Fruit fly (Drosophila melanogaster): Measurements from ENCODE around the gene CG9515.
A peak's percentile ranks its signal among the peaks of the same experiment; 100 is the strongest.

Gene CG9515

dm6 chr2L:8958046-8958497 lies 15.0 kb upstream of the CG9515 start (continued):
- TF ChIP-seq CG8281 (tag; optimal IDR thresholded peaks at IDR 0.05), result peak; percentile 66
- TF ChIP-seq CG16813 (GFP tag; IDR thresholded peaks at IDR 0.05; ENCODE audit: partially characterized antibody), result no peak
- peak; percentile 74 for TF ChIP-seq en (GFP tag; optimal IDR thresholded peaks at IDR 0.05)
- TF ChIP-seq Sin3A (optimal IDR thresholded peaks at IDR 0.05), result no peak
- peak; percentile 23 for TF ChIP-seq CG17186 (GFP tag; optimal IDR thresholded peaks at IDR 0.05)
- TF ChIP-seq Bdp1 (GFP tag; optimal IDR thresholded peaks at IDR 0.05), result peak; percentile 79
- TF ChIP-seq YL-1 (GFP tag; optimal IDR thresholded peaks at IDR 0.05), result peak; percentile 58
- peak; percentile 60 for TF ChIP-seq CG10431 (GFP tag; optimal IDR thresholded peaks at IDR 0.05)
- peak; percentile 87 for TF ChIP-seq gt (GFP tag; IDR thresholded peaks at IDR 0.05)
- peak; percentile 90 for TF ChIP-seq NC2β (GFP tag; optimal IDR thresholded peaks at IDR 0.05)
- peak; percentile 80 for TF ChIP-seq eyg (GFP tag; optimal IDR thresholded peaks at IDR 0.05)
- TF ChIP-seq CG15479 (GFP tag; optimal IDR thresholded peaks at IDR 0.05), result peak; percentile 3
- peak; percentile 98 for TF ChIP-seq Awh (GFP tag; IDR thresholded peaks at IDR 0.05)
- TF ChIP-seq CG4820 (GFP tag; optimal IDR thresholded peaks at IDR 0.05), result peak; percentile 88
- TF ChIP-seq chif (GFP tag; optimal IDR thresholded peaks at IDR 0.05), result peak; percentile 90 to 94
- peak; percentile 96 for TF ChIP-seq CG30403 (GFP tag; optimal IDR thresholded peaks at IDR 0.05)
- peak; percentile 88 for TF ChIP-seq Sox100B (GFP tag; optimal IDR thresholded peaks at IDR 0.05)
- peak; percentile 61 for TF ChIP-seq kah (GFP tag; optimal IDR thresholded peaks at IDR 0.05)
- TF ChIP-seq MTF-1 (GFP tag; optimal IDR thresholded peaks at IDR 0.05; ENCODE audit: borderline replicate concordance), result peak; percentile 80
- TF ChIP-seq Sry-β (GFP tag; optimal IDR thresholded peaks at IDR 0.05), result peak; percentile 53
- peak; percentile 83 for TF ChIP-seq stwl (tag; optimal IDR thresholded peaks at IDR 0.05)
- TF ChIP-seq Abd-B (GFP tag; optimal IDR thresholded peaks at IDR 0.05), result peak; percentile 86
- peak; percentile 80 for TF ChIP-seq cwo (GFP tag; optimal IDR thresholded peaks at IDR 0.05)
- peak; percentile 83 for TF ChIP-seq scrt (GFP tag; optimal IDR thresholded peaks at IDR 0.05)
- TF ChIP-seq tup (GFP tag; optimal IDR thresholded peaks at IDR 0.05), result peak; percentile 76
- peak; percentile 92 for TF ChIP-seq ATbp (GFP tag; optimal IDR thresholded peaks at IDR 0.05)
- peak; percentile 95 for TF ChIP-seq Dek (tag; optimal IDR thresholded peaks at IDR 0.05)
- TF ChIP-seq bab2 (GFP tag; optimal IDR thresholded peaks at IDR 0.05), result peak; percentile 91
- TF ChIP-seq phol (tag; optimal IDR thresholded peaks at IDR 0.05), result peak; percentile 93
- peak; percentile 83 for TF ChIP-seq CG10321 (GFP tag; IDR thresholded peaks at IDR 0.05)
- TF ChIP-seq ERR (GFP tag; optimal IDR thresholded peaks at IDR 0.05), result peak; percentile 79
- peak; percentile 95 for TF ChIP-seq wor (GFP tag; IDR thresholded peaks at IDR 0.05)
- TF ChIP-seq CG10565 (GFP tag; optimal IDR thresholded peaks at IDR 0.05), result peak; percentile 34
- TF ChIP-seq CG3065 (GFP tag; optimal IDR thresholded peaks at IDR 0.05), result peak; percentile 85
- TF ChIP-seq esg (GFP tag; conservative IDR thresholded peaks at IDR 0.05), result peak; percentile 97
- TF ChIP-seq CG14050 (GFP tag; IDR thresholded peaks at IDR 0.05), result peak; percentile 97
- peak; percentile 67 for TF ChIP-seq CG10543 (GFP tag; optimal IDR thresholded peaks at IDR 0.05)
- no peak for TF ChIP-seq prd (optimal IDR thresholded peaks at IDR 0.05)
- TF ChIP-seq prd (GFP tag; IDR thresholded peaks at IDR 0.05), result peak; percentile 99
- peak; percentile 97 for TF ChIP-seq ara (GFP tag; IDR thresholded peaks at IDR 0.05)
- peak; percentile 98 for TF ChIP-seq zfh1 (GFP tag; IDR thresholded peaks at IDR 0.05)
- peak; percentile 32; the same call in 1 of the 2 replicates for TF ChIP-seq amos (GFP tag; IDR thresholded peaks at IDR 0.05; ENCODE audit: partially characterized antibody)
- TF ChIP-seq CG12104 (GFP tag; optimal IDR thresholded peaks at IDR 0.05), result peak; percentile 83
- peak; percentile 93 for TF ChIP-seq CG7357 (GFP tag; IDR thresholded peaks at IDR 0.05)
- peak; percentile 87 for TF ChIP-seq cato (GFP tag; optimal IDR thresholded peaks at IDR 0.05; ENCODE audit: borderline replicate concordance)
- peak; percentile 90 for TF ChIP-seq CG2202 (tag; optimal IDR thresholded peaks at IDR 0.05)
- peak; percentile 81 for TF ChIP-seq CG7271 (tag; optimal IDR thresholded peaks at IDR 0.05)
- peak; percentile 96 for TF ChIP-seq Ets97D (GFP tag; optimal IDR thresholded peaks at IDR 0.05)
- TF ChIP-seq CG3726 (GFP tag; IDR thresholded peaks at IDR 0.05), result peak; percentile 96
- TF ChIP-seq eve (GFP tag; optimal IDR thresholded peaks at IDR 0.05), result peak in 1 of 2 experiments; percentile 93
- TF ChIP-seq her (GFP tag; optimal IDR thresholded peaks at IDR 0.05), result peak; percentile 83
